Worm (Caenorhabditis elegans): ENCODE measurements around the gene Y55B1BR.6.
A peak's percentile ranks its signal among the peaks of the same experiment; 100 is the strongest.

The Y55B1BR.6 gene

DNA sequence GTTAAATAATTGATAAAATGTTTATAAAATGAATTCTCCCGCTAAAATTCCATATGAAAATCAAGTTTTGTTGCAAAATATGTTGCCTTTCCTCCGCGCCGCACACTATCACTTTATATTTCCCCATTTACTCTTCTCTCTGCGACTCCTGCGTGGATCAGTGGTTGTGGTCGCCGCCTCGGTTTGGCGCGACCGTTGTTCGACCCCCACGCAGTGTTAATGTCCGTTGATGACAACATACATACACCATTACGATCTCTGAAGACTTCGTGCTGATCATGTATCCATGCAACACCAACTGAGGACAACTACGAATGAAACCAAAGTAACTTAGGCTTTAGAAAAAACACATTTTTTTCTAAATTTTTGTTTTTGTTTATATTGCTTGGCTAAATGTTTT is 39.0 kb upstream of the Y55B1BR.6 start (continued):
- TF ChIP-seq egl-27 (tag; optimal IDR thresholded peaks at IDR 0.05) (peak; percentile 63), skn-1 (tag; optimal IDR thresholded peaks at IDR 0.05) (no peak)

DNA sequence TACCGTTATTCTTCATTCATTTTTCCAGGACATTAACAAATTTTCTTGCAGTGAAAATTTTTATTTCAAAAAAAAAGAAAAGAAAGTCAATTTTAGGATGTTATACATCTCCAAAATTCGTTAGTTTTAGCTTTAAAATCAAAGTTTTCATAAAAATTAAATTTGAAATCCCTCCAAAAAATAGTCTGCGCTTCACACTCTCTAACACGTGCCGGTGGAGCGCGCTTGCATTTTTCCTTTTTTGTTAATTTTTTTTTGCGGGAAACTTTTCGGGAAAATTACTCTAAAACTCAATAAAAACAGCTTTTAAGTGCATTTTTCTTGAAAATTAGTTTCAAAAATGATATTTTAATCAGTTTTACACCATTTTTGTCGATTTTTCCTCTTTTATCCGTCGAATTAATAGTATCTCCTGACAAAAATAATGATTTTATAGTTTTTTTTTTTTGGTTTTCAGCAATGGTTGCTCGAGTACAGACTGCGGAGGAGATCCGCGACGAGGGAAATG is 27.5 kb upstream of the Y55B1BR.6 start, which contains the start of gene unc-45:
Gene unc-45 (plus strand): TSS at position 458 of the 508 bp plus-strand sequence.
- TF ChIP-seq unc-55 (GFP tag; optimal IDR thresholded peaks at IDR 0.05) = peak; percentile 84
- TF ChIP-seq lin-13 (GFP tag; optimal IDR thresholded peaks at IDR 0.05) = peak; percentile 31
- TF ChIP-seq nhr-10 (tag; optimal IDR thresholded peaks at IDR 0.05) = no peak
- peak; percentile 7 to 67 for TF ChIP-seq lsy-2 (tag; optimal IDR thresholded peaks at IDR 0.05)
- TF ChIP-seq nhr-11 (tag; optimal IDR thresholded peaks at IDR 0.05) = no peak
- peak; percentile 55 for TF ChIP-seq crh-2 (tag; optimal IDR thresholded peaks at IDR 0.05)
- peak; percentile 50 for TF ChIP-seq C34F6.9 (tag; optimal IDR thresholded peaks at IDR 0.05)
- peak; percentile 5 for TF ChIP-seq nhr-25 (tag; optimal IDR thresholded peaks at IDR 0.05)
- no peak for TF ChIP-seq mdl-1 (tag; optimal IDR thresholded peaks at IDR 0.05)
- peak; percentile 39 for TF ChIP-seq nhr-129 (tag; optimal IDR thresholded peaks at IDR 0.05)
- TF ChIP-seq ama-1 (optimal IDR thresholded peaks at IDR 0.05) = no peak
- peak; percentile 93 for TF ChIP-seq gmeb-1 (tag; optimal IDR thresholded peaks at IDR 0.05)
- TF ChIP-seq zag-1 (tag; optimal IDR thresholded peaks at IDR 0.05) = no peak

DNA sequence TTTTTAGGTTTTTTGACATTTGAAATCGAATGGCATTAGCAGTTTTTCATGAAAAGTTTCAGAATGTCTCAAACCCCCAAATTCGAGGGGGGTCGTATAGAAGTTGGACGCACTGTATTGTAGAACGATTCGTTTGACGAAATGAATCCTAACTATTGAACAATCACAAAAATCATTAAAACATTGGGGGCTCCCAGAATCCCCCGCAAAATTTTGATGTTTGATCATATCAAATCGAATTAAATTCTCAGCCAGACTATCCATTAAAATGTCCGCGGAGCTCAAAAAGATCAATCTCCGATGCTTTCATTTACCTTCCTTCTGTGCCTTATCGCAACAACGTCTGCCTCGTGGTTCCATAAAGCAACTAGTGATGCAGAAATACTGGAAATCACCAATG is 24.9 kb upstream of the Y55B1BR.6 start, which contains the start of gene F30H5.5:
Gene F30H5.5 (plus strand): TSS at position 301 of the 400 bp plus-strand sequence.
- TF ChIP-seq ceh-16 (tag; optimal IDR thresholded peaks at IDR 0.05) = no peak
- TF ChIP-seq nhr-10 (tag; optimal IDR thresholded peaks at IDR 0.05) = no peak
- no peak for TF ChIP-seq ceh-82 (tag; optimal IDR thresholded peaks at IDR 0.05)
- TF ChIP-seq lsy-2 (tag; optimal IDR thresholded peaks at IDR 0.05) = no peak
- no peak for TF ChIP-seq mab-5 (tag; optimal IDR thresholded peaks at IDR 0.05)
- no peak for TF ChIP-seq sma-9 (GFP tag; optimal IDR thresholded peaks at IDR 0.05)
- TF ChIP-seq sma-9 (tag; optimal IDR thresholded peaks at IDR 0.05) = no peak
- no peak for TF ChIP-seq mbf-1 (tag; optimal IDR thresholded peaks at IDR 0.05)
- TF ChIP-seq nhr-77 (tag; optimal IDR thresholded peaks at IDR 0.05) = no peak
- no peak for TF ChIP-seq ztf-4 (tag; optimal IDR thresholded peaks at IDR 0.05)
- no peak for TF ChIP-seq F13H6.1 (tag; optimal IDR thresholded peaks at IDR 0.05)
- TF ChIP-seq nhr-6 (tag; optimal IDR thresholded peaks at IDR 0.05) = no peak
- no peak for TF ChIP-seq C34F6.9 (tag; optimal IDR thresholded peaks at IDR 0.05)
- TF ChIP-seq elt-1 (tag; optimal IDR thresholded peaks at IDR 0.05) = no peak
- TF ChIP-seq sma-3 (GFP tag; optimal IDR thresholded peaks at IDR 0.05) = no peak
- no peak for TF ChIP-seq zag-1 (tag; optimal IDR thresholded peaks at IDR 0.05)
- no peak for TF ChIP-seq mdl-1 (tag; optimal IDR thresholded peaks at IDR 0.05)

DNA sequence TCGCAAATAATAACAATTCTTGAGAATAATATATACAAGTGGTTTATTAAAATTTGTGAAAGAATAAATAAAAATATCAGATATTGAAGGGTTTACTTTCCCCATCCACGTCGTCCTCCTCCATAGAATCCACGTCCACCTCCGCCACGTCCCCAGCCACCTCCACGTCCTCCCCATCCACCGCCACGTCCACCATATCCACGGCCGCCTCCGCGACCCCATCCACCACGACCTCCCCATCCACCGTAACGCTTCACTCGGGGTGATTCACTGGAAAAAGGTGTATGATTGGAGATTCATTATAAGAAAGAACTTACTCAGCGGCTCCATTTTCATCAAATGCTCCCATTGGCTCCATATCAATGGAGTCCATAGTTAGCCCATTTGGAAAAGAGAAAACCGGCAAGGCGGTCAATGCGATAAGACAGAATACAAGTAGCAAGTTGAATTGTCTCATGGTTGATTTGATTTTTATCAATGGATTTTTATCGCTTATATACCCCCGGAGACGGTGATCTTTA is 22.5 kb upstream of the Y55B1BR.6 start, which contains the start of gene nlp-32:
Gene nlp-32 (minus strand): TSS at position 471 of the 521 bp plus-strand sequence.
- TF ChIP-seq lin-39 (tag; optimal IDR thresholded peaks at IDR 0.05) (no peak), skn-1 (tag; optimal IDR thresholded peaks at IDR 0.05) (no peak), unc-39 (tag; optimal IDR thresholded peaks at IDR 0.05) (no peak), C34F6.9 (tag; optimal IDR thresholded peaks at IDR 0.05) (no peak), nhr-129 (tag; optimal IDR thresholded peaks at IDR 0.05) (no peak), sma-9 (GFP tag; optimal IDR thresholded peaks at IDR 0.05) (no peak), sma-9 (tag; optimal IDR thresholded peaks at IDR 0.05) (no peak)

DNA sequence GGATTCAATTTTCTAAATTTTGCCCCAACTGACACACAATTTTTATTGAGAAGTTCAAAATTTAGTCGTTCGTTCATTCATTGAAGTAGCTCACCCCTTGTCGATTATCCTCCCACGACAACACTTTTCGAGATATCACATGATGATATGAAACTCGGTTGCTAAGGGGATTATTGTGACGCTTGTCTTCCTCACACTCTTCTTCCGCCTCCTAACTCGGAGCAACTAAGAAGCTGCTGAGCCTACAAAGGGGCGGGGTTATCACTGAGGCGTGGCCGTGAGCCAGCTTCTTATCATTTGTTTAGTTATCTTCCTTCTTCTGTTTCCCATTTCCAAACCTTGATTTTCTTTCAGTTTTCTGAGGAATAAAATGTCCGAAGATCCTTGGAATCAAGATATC is 19.9 kb upstream of the Y55B1BR.6 start, which contains the start of gene F10C5.3:
Gene F10C5.3 (plus strand): TSS at position 313 of the 400 bp plus-strand sequence.
- TF ChIP-seq unc-62 (GFP tag; optimal IDR thresholded peaks at IDR 0.05) (no peak), unc-55 (GFP tag; optimal IDR thresholded peaks at IDR 0.05) (no peak), nhr-21 (tag; optimal IDR thresholded peaks at IDR 0.05) (no peak), mdl-1 (tag; optimal IDR thresholded peaks at IDR 0.05) (no peak), unc-39 (tag; optimal IDR thresholded peaks at IDR 0.05) (no peak), fos-1 (tag; optimal IDR thresholded peaks at IDR 0.05) (no peak)

DNA sequence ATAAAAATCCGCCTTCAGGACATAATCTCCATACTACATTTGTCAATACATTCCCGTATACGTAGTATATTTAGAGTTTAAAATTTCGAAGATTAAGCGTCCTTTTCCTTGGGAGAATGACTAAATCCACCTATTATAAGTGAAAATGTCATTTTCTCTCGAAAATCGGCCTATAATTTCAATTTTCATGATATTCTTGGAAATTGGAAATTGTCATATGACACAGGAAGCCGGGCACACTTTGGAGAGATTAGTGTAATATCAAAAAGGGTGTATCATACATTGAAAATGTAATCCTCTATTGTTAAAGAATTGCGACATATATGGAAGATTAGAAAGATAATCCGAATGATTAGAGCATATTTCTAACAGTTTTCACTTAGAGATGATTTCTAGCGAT is 19.1 kb upstream of the Y55B1BR.6 start:
- peak; percentile 18 for TF ChIP-seq ztf-4 (tag; optimal IDR thresholded peaks at IDR 0.05)
- no peak for TF ChIP-seq elt-1 (tag; optimal IDR thresholded peaks at IDR 0.05)
- TF ChIP-seq sem-4 (tag; optimal IDR thresholded peaks at IDR 0.05) = no peak
- peak; percentile 49 for TF ChIP-seq skn-1 (tag; optimal IDR thresholded peaks at IDR 0.05)
- TF ChIP-seq dmd-4 (tag; optimal IDR thresholded peaks at IDR 0.05) = peak; percentile 46
- peak; percentile 71 for TF ChIP-seq nhr-21 (tag; optimal IDR thresholded peaks at IDR 0.05)
- TF ChIP-seq C34F6.9 (tag; optimal IDR thresholded peaks at IDR 0.05) = peak; percentile 26
- TF ChIP-seq F13H6.1 (tag; optimal IDR thresholded peaks at IDR 0.05) = no peak
